Worm (Caenorhabditis elegans) whole organism, L4 larva: ENCODE measurements around the gene B0524.3.
A peak's percentile ranks its signal among the peaks of the same experiment; 100 is the strongest.

Experiments used
- F37D6.2 ChIP-seq: sonication (generic microtip); optimal IDR thresholded peaks from 2 replicates; lab custom pipeline; 2016; ENCODE audit warnings: mild to moderate bottlenecking, missing genetic modification characterization, missing compliant biosample characterization
- R02D3.7 ChIP-seq: fragments of 150-350 bp; sonication (generic microtip); optimal IDR thresholded peaks from 3 replicates; lab custom pipeline; 2014; ENCODE audit warnings: missing biosample characterization, missing genetic modification characterization
- T20F7.1 ChIP-seq: fragments of 200-800 bp; sonication (Bioruptor generic); optimal IDR thresholded peaks from 2 replicates; lab custom pipeline; 2018; ENCODE audit warnings: mild to moderate bottlenecking, missing genetic modification characterization, missing compliant biosample characterization
- Y48G9A.11 ChIP-seq: fragments of 200-800 bp; sonication (Bioruptor generic); IDR thresholded peaks from 2 replicates; pipeline ENCODE4 v1.3.6; 2022; ENCODE audit warnings: missing genetic modification reagents, missing genetic modification characterization, missing compliant biosample characterization
- Y5F2A.4 ChIP-seq: fragments of 200-800 bp; sonication (Bioruptor generic); optimal IDR thresholded peaks from 2 replicates; lab custom pipeline; 2018; ENCODE audit warnings: mild to moderate bottlenecking, missing genetic modification characterization, missing compliant biosample characterization
- ZK337.2 ChIP-seq: fragments of 200-800 bp; sonication (Bioruptor generic); IDR thresholded peaks from 2 replicates; pipeline ENCODE4 v1.3.6; 2022; ENCODE audit warnings: missing genetic modification reagents, missing genetic modification characterization, missing compliant biosample characterization
- aha-1 ChIP-seq: fragments of 150-350 bp; peaks from one replicate; lab custom pipeline; 2014; ENCODE audit warnings: missing biosample characterization, missing genetic modification characterization
- ceh-20 ChIP-seq: fragments of 200-800 bp; sonication (Bioruptor generic); IDR thresholded peaks from 2 replicates; pipeline ENCODE4 v1.3.6; 2022; ENCODE audit warnings: missing genetic modification reagents, missing genetic modification characterization, missing compliant biosample characterization
- ceh-82 ChIP-seq: sonication (generic microtip); optimal IDR thresholded peaks from 2 replicates; lab custom pipeline; 2017; ENCODE audit warnings: missing biosample characterization, missing genetic modification characterization
- cey-2 ChIP-seq: sonication (generic microtip); optimal IDR thresholded peaks from 3 replicates; lab custom pipeline; 2017; ENCODE audit warnings: missing genetic modification characterization, mild to moderate bottlenecking, missing compliant biosample characterization, antibody characterized with exemption, borderline replicate concordance; ENCODE audit not compliant: insufficient read depth
- ctbp-1 ChIP-seq: fragments of 200-800 bp; sonication (Bioruptor generic); IDR thresholded peaks from 2 replicates; pipeline ENCODE4 v1.3.6; 2022; ENCODE audit warnings: missing genetic modification reagents, missing genetic modification characterization, missing compliant biosample characterization
- daf-19 ChIP-seq: fragments of 200-800 bp; sonication (Bioruptor generic); conservative IDR thresholded peaks from 2 replicates; pipeline ENCODE4 v1.3.6; 2022; ENCODE audit warnings: missing genetic modification characterization, missing compliant biosample characterization
- dmd-6 ChIP-seq: fragments of 200-800 bp; sonication (Bioruptor generic); IDR thresholded peaks from 2 replicates; pipeline ENCODE4 v1.3.6; 2022; ENCODE audit warnings: missing genetic modification reagents, missing genetic modification characterization, missing compliant biosample characterization
- dmd-8 ChIP-seq: fragments of 200-800 bp; sonication (Bioruptor generic); IDR thresholded peaks from 2 replicates; pipeline ENCODE4 v1.3.6; 2022; ENCODE audit warnings: missing genetic modification characterization, missing compliant biosample characterization
- dpl-1 ChIP-seq: fragments of 150-350 bp; optimal IDR thresholded peaks from 2 replicates; lab custom pipeline; 2014; ENCODE audit warnings: missing biosample characterization, missing genetic modification reagents, missing genetic modification characterization
- duxl-1 ChIP-seq: sonication (generic microtip); optimal IDR thresholded peaks from 2 replicates; lab custom pipeline; 2016; ENCODE audit warnings: mild to moderate bottlenecking, missing genetic modification characterization, moderate library complexity, missing compliant biosample characterization; ENCODE audit not compliant: poor library complexity
- dve-1 ChIP-seq: sonication (generic microtip); optimal IDR thresholded peaks from 2 replicates; lab custom pipeline; 2017; ENCODE audit warnings: antibody characterized with exemption, mild to moderate bottlenecking, missing genetic modification characterization, missing compliant biosample characterization; ENCODE audit not compliant: insufficient read depth
- gei-8 ChIP-seq: fragments of 200-800 bp; sonication (Bioruptor generic); optimal IDR thresholded peaks from 2 replicates; lab custom pipeline; 2018; ENCODE audit warnings: mild to moderate bottlenecking, missing genetic modification characterization, missing compliant biosample characterization
- lin-1 ChIP-seq: fragments of 200-800 bp; sonication (Bioruptor generic); IDR thresholded peaks from 2 replicates; pipeline ENCODE4 v1.3.6; 2022; ENCODE audit warnings: missing genetic modification reagents, missing genetic modification characterization, missing compliant biosample characterization
- lin-38 ChIP-seq: fragments of 200-800 bp; sonication (Bioruptor generic); IDR thresholded peaks from 2 replicates; pipeline ENCODE4 v1.3.6; 2022; ENCODE audit warnings: missing genetic modification reagents, missing genetic modification characterization, missing compliant biosample characterization
- lin-39 ChIP-seq: fragments of 150-350 bp; optimal IDR thresholded peaks from 2 replicates; lab custom pipeline; 2014; ENCODE audit warnings: missing biosample characterization, missing genetic modification reagents, missing genetic modification characterization
- lir-3 ChIP-seq: sonication (generic microtip); optimal IDR thresholded peaks from 2 replicates; lab custom pipeline; 2016; ENCODE audit warnings: mild to moderate bottlenecking, missing genetic modification characterization, missing compliant biosample characterization
- lsy-2 ChIP-seq, 2 experiments: fragments of 150-350 bp in 1 of 2; sonication (generic microtip) in 1 of 2; optimal IDR thresholded peaks; 2 replicates each; lab custom pipeline; 2014 to 2017; ENCODE audit warnings: missing biosample characterization in 2 of 2, missing genetic modification characterization in 2 of 2
- mes-2 ChIP-seq: sonication (generic microtip); optimal IDR thresholded peaks from 2 replicates; lab custom pipeline; 2016; ENCODE audit warnings: missing genotype, mild to moderate bottlenecking, missing genetic modification characterization, missing compliant biosample characterization; ENCODE audit not compliant: poor library complexity, severe bottlenecking
- nhr-11 ChIP-seq: fragments of 150-350 bp; optimal IDR thresholded peaks from 2 replicates; lab custom pipeline; 2014; ENCODE audit warnings: missing biosample characterization, missing genetic modification characterization
- nhr-237 ChIP-seq: sonication (generic microtip); optimal IDR thresholded peaks from 2 replicates; lab custom pipeline; 2017; ENCODE audit warnings: missing biosample characterization, missing genetic modification characterization
- nhr-28 ChIP-seq: fragments of 150-350 bp; optimal IDR thresholded peaks from 2 replicates; lab custom pipeline; 2014; ENCODE audit warnings: missing biosample characterization, missing genetic modification characterization
- nhr-41 ChIP-seq: fragments of 200-800 bp; sonication (Bioruptor generic); IDR thresholded peaks from 2 replicates; pipeline ENCODE4 v1.3.6; 2022; ENCODE audit warnings: missing genetic modification reagents, missing genetic modification characterization, missing compliant biosample characterization
- nhr-42 ChIP-seq: fragments of 200-800 bp; sonication (Bioruptor generic); IDR thresholded peaks from 2 replicates; pipeline ENCODE4 v1.3.6; 2022; ENCODE audit warnings: missing genetic modification characterization, missing compliant biosample characterization
- nhr-48 ChIP-seq: sonication (generic microtip); optimal IDR thresholded peaks from 2 replicates; lab custom pipeline; 2016; ENCODE audit warnings: mild to moderate bottlenecking, missing genetic modification characterization, missing compliant biosample characterization
- nhr-6 ChIP-seq: fragments of 150-350 bp; optimal IDR thresholded peaks from 2 replicates; lab custom pipeline; 2014; ENCODE audit warnings: missing biosample characterization, missing genetic modification characterization
- pqm-1 ChIP-seq: sonication (generic microtip); optimal IDR thresholded peaks from 2 replicates; lab custom pipeline; 2017; ENCODE audit warnings: missing biosample characterization, missing genetic modification characterization
- saeg-2 ChIP-seq: fragments of 200-800 bp; sonication (Bioruptor generic); IDR thresholded peaks from 2 replicates; pipeline ENCODE4 v1.3.6; 2022; ENCODE audit warnings: missing genetic modification reagents, missing genetic modification characterization, missing compliant biosample characterization
- set-16 ChIP-seq: fragments of 200-800 bp; sonication (Bioruptor generic); IDR thresholded peaks from 2 replicates; pipeline ENCODE4 v1.3.6; 2022; ENCODE audit warnings: missing genetic modification reagents, missing genetic modification characterization, missing compliant biosample characterization
- spr-1 ChIP-seq: sonication (generic microtip); optimal IDR thresholded peaks from 2 replicates; lab custom pipeline; 2016; ENCODE audit warnings: mild to moderate bottlenecking, missing genetic modification characterization, missing compliant biosample characterization
- tag-97 ChIP-seq: fragments of 200-800 bp; sonication (Bioruptor generic); IDR thresholded peaks from 2 replicates; pipeline ENCODE4 v1.3.6; 2022; ENCODE audit warnings: missing genetic modification characterization, missing compliant biosample characterization
- tra-1 ChIP-seq: fragments of 200-800 bp; sonication (Bioruptor generic); IDR thresholded peaks from 2 replicates; pipeline ENCODE4 v1.3.6; 2022; ENCODE audit warnings: missing genetic modification reagents, missing genetic modification characterization, missing compliant biosample characterization
- unc-62 ChIP-seq, 3 experiments: fragments of 150-350 bp in 1 of 3; sonication (generic microtip); optimal IDR thresholded peaks in 2 of 3; peaks in 1 of 3; 1 replicate in 1 of 3; 2 replicates in 2 of 3; lab custom pipeline; 2014 to 2017; ENCODE audit warnings: missing biosample characterization in 3 of 3, missing genetic modification characterization in 3 of 3, missing genetic modification reagents in 3 of 3, missing genotype in 1 of 3
- zag-1 ChIP-seq: fragments of 150-350 bp; optimal IDR thresholded peaks from 2 replicates; lab custom pipeline; 2014; ENCODE audit warnings: missing biosample characterization, missing genetic modification characterization
- zfp-2 ChIP-seq: sonication (generic microtip); optimal IDR thresholded peaks from 2 replicates; lab custom pipeline; 2016; ENCODE audit warnings: mild to moderate bottlenecking, missing genetic modification characterization, missing compliant biosample characterization
- zfp-3 ChIP-seq: fragments of 200-800 bp; sonication (Bioruptor generic); conservative IDR thresholded peaks from 2 replicates; pipeline ENCODE4 v1.3.6; 2022; ENCODE audit warnings: missing genetic modification reagents, missing genetic modification characterization, missing compliant biosample characterization
- ztf-7 ChIP-seq: fragments of 150-350 bp; optimal IDR thresholded peaks from 2 replicates; lab custom pipeline; 2014; ENCODE audit warnings: missing biosample characterization, missing genetic modification characterization

The B0524.3 gene

DNA sequence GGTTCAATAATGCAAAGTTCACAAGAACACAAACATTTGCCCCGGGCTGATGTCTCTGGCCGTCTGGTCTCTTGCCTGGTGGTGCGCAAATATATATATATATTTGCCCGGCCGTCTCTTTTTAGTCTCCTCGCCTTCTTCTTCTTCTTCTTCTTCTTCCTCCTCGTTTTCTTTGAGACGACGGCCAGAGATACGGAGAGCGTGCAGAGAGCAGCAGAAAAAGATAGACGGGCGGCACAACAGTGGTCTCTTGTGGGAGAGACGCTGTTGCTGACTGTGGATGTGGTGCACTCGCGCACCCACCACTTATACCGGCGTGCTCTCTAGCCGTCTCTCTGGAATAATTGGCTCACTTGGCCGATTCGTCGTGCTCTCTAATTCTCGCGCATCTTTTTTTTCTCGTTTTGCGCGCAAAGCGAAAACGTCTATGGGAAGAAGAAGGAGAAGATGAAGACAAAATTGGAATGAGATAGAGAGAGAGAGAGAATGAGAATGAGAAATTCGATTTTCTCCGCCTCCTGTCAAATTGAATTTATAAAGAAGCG lies 33.8 kb downstream of the B0524.3 start (continued):
- TF ChIP-seq nhr-48 (tag; lab: Kevin White, UChicago): peak; percentile 99
- no peak for TF ChIP-seq lir-3 (tag; lab: Kevin White, UChicago)
- peak; percentile 95 for TF ChIP-seq set-16 (GFP tag; lab: Robert Waterston, UW)
- peak; percentile 71 for TF ChIP-seq zfp-2
- no peak for TF ChIP-seq tag-97 (GFP tag; lab: Robert Waterston, UW)
- TF ChIP-seq daf-19: no peak
- no peak for TF ChIP-seq Y48G9A.11 (GFP tag; lab: Robert Waterston, UW)
- no peak for TF ChIP-seq R02D3.7 (tag; lab: Kevin White, UChicago)
- TF ChIP-seq tra-1 (GFP tag; lab: Robert Waterston, UW): peak; percentile 95

DNA sequence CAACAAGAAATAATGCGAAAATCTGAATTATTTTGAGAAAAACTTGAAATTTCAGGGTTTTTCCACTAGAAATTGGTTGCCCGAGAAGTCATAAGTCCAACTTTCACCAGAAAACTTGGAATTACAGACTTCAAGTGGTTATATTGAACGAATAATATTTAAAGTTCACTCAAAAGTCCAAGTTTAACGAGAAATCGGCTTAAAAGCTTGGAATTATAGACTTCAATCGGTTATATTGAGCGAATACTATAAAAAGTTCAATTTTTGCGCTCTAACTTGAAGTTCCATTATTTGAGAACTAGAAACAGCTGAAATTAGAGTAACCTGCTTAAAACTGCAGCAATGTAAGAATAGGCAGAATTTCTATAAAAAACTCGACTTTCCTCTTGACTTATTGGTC lies 34.6 kb downstream of the B0524.3 start:
- no peak for TF ChIP-seq R02D3.7 (tag; lab: Kevin White, UChicago)
- TF ChIP-seq ztf-7 (tag; lab: Kevin White, UChicago): no peak
- peak in 1 of 2 experiments; percentile 93 for TF ChIP-seq unc-62 (GFP tag; optimal IDR thresholded peaks at IDR 0.05 in 1 of 2; lab: Kevin White, UChicago)
- no peak for TF ChIP-seq unc-62 (tag; optimal IDR thresholded peaks at IDR 0.05; lab: Kevin White, UChicago)
- no peak for TF ChIP-seq ceh-82 (tag; lab: Kevin White, UChicago)
- TF ChIP-seq lin-39 (tag; lab: Kevin White, UChicago): no peak
- TF ChIP-seq dmd-6 (GFP tag; lab: Robert Waterston, UW): no peak
- TF ChIP-seq Y5F2A.4 (GFP tag; lab: Kevin White, UChicago): no peak
- no peak for TF ChIP-seq nhr-6 (tag; lab: Kevin White, UChicago)
- TF ChIP-seq, all 104 proteins: peak for 1

- no peak for TF ChIP-seq nhr-42
- peak; percentile 1 for TF ChIP-seq nhr-11 (tag; lab: Kevin White, UChicago)
These were observed 35.1 kb downstream of the B0524.3 start for ce11 chrIII:1922516-1922915.

ce11 chrIII:1923419-1924318 lies 36.2 kb downstream of the B0524.3 start:
- no peak for TF ChIP-seq duxl-1
- peak; percentile 42 for TF ChIP-seq nhr-237 (tag; lab: Kevin White, UChicago)
- peak; percentile 38 for TF ChIP-seq zag-1 (tag; lab: Kevin White, UChicago)
- TF ChIP-seq ztf-7 (tag; lab: Kevin White, UChicago): no peak
- TF ChIP-seq ZK337.2 (GFP tag; lab: Robert Waterston, UW): no peak
- peak; percentile 98 for TF ChIP-seq ceh-20 (GFP tag; lab: Robert Waterston, UW)
- TF ChIP-seq dmd-8 (GFP tag; lab: Robert Waterston, UW): no peak
- peak; percentile 94 for TF ChIP-seq ctbp-1 (GFP tag; lab: Robert Waterston, UW)
- peak; percentile 56 for TF ChIP-seq dpl-1 (GFP tag; lab: Kevin White, UChicago)
- TF ChIP-seq mes-2 (tag; lab: Kevin White, UChicago): peak; percentile 69
- peak; percentile 68 for TF ChIP-seq T20F7.1
- peak; percentile 98 for TF ChIP-seq gei-8 (GFP tag; lab: Kevin White, UChicago)
- TF ChIP-seq pqm-1 (tag; lab: Kevin White, UChicago): no peak
- TF ChIP-seq nhr-28: peak; percentile 81
- peak; percentile 28 for TF ChIP-seq spr-1 (tag; lab: Kevin White, UChicago)
- TF ChIP-seq lin-38 (GFP tag; lab: Robert Waterston, UW): peak; percentile 59
- no peak for TF ChIP-seq zfp-3 (GFP tag; lab: Robert Waterston, UW)
- TF ChIP-seq dve-1 (tag; lab: Kevin White, UChicago): peak; percentile 65
- no peak for TF ChIP-seq cey-2
- TF ChIP-seq saeg-2 (GFP tag; lab: Robert Waterston, UW): peak; percentile 89
- no peak for TF ChIP-seq nhr-6 (tag; lab: Kevin White, UChicago)
- peak; percentile 85 for TF ChIP-seq F37D6.2
- TF ChIP-seq set-16 (GFP tag; lab: Robert Waterston, UW): peak; percentile 100
- peak; percentile 99 for TF ChIP-seq aha-1 (tag; lab: Kevin White, UChicago)
- no peak for TF ChIP-seq nhr-41
- 0 out of 2 replicates have a peak, but pooled peaks have one; percentile 49 for TF ChIP-seq nhr-42
- peak; percentile 64 to 83 for TF ChIP-seq lsy-2 (tag; optimal IDR thresholded peaks at IDR 0.05; lab: Kevin White, UChicago)
- peak; percentile 56; the same call in 1 of the 2 replicates for TF ChIP-seq lin-1 (GFP tag; lab: Robert Waterston, UW)
- no peak for TF ChIP-seq lin-39 (tag; lab: Kevin White, UChicago)
